Worm (Caenorhabditis elegans) whole organism, mixed stage, embryonic: ENCODE measurements around the gene Y38C1AA.19.

Source experiments
- blmp-1 ChIP-seq: fragments of 150-350 bp; optimal IDR thresholded peaks from 2 replicates; lab custom pipeline; 2014; ENCODE audit warnings: missing biosample characterization, missing genetic modification characterization
- lsy-2 ChIP-seq: fragments of 150-350 bp; optimal IDR thresholded peaks from 2 replicates; lab custom pipeline; 2014; ENCODE audit warnings: missing biosample characterization, missing genetic modification characterization

DNA sequence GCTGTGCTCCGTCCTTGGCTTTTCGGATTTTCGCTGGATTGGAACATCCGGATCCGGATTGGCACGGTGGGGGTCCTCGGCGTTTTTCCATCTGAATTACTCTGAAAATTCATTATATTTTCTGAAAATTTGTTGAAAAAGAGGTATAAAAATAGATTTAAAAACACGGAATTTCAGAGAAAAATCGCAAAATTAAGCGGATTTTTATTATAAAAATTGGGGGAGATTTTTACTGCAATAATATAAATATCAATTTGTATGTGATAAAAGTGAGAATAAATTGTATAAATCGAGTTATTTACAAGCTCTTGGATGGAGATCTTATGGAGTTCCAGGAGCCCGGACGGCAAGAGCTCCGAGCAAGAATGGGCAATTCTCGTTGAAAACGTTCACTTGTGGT lies 38.4 kb upstream of the Y38C1AA.19 start, which contains the start of gene tut-1:
- TF ChIP-seq blmp-1, result no peak
- no peak for TF ChIP-seq lsy-2 (tag; lab: Kevin White, UChicago)
